Worm (Caenorhabditis elegans) whole organism, L4/young adult: ENCODE measurements around the gene Y41D4A.3.

Experiments used
- W03F9.2 ChIP-seq: fragments of 150-350 bp; optimal IDR thresholded peaks from 2 replicates; lab custom pipeline; 2014; ENCODE audit warnings: missing biosample characterization, missing genetic modification characterization
- him-1 ChIP-seq: sonication (generic microtip); optimal IDR thresholded peaks from 2 replicates; lab custom pipeline; 2016; ENCODE audit warnings: missing genotype, missing genetic modification reagents, missing genetic modification characterization, missing compliant biosample characterization

ce11 chrIV:1790677-1791076, 37.1 kb downstream of the Y41D4A.3 start:
- no peak for TF ChIP-seq him-1 (tag; lab: Kevin White, UChicago)
- TF ChIP-seq W03F9.2 (tag; lab: Kevin White, UChicago), result no peak
